Fruit fly (Drosophila melanogaster) whole organism, embryonic: ENCODE data around the gene BORCS5.

ENCODE experiments used
- ATbp ChIP-seq: fragments of 200-800 bp; sonication (Bioruptor generic); optimal IDR thresholded peaks from 2 replicates; lab custom pipeline; 2017; ENCODE audit warnings: missing biosample characterization, mild to moderate bottlenecking, missing genetic modification characterization, missing genetic modification reagents
- Adf1 ChIP-seq: fragments of 200-800 bp; sonication (Bioruptor generic); IDR thresholded peaks from 2 replicates; pipeline ENCODE4 v1.3.6; 2022; ENCODE audit warnings: missing biosample characterization, missing genetic modification characterization
- Bdp1 ChIP-seq: fragments of 200-800 bp; sonication (Bioruptor generic); optimal IDR thresholded peaks from 3 replicates; lab custom pipeline; 2016; ENCODE audit warnings: missing biosample characterization, missing genetic modification characterization
- CG10274 ChIP-seq: fragments of 200-800 bp; sonication (Bioruptor generic); optimal IDR thresholded peaks from 3 replicates; lab custom pipeline; 2017; ENCODE audit warnings: missing biosample characterization, mild to moderate bottlenecking, missing genetic modification characterization
- CG10321 ChIP-seq: fragments of 200-800 bp; sonication (Bioruptor generic); IDR thresholded peaks from 2 replicates; pipeline ENCODE4 v1.3.6; 2022; ENCODE audit warnings: missing biosample characterization, missing genetic modification characterization
- CG10366 ChIP-seq: fragments of 200-800 bp; sonication (Bioruptor generic); IDR thresholded peaks from 2 replicates; pipeline ENCODE4 v1.3.6; 2022; ENCODE audit warnings: missing biosample characterization, missing genetic modification characterization
- CG12071 ChIP-seq: fragments of 200-800 bp; sonication (Bioruptor generic); optimal IDR thresholded peaks from 3 replicates; lab custom pipeline; 2018; ENCODE audit warnings: missing biosample characterization, mild to moderate bottlenecking, missing genetic modification characterization
- CG12391 ChIP-seq: fragments of 200-800 bp; sonication (Bioruptor generic); optimal IDR thresholded peaks from 3 replicates; lab custom pipeline; 2018; ENCODE audit warnings: missing biosample characterization, mild to moderate bottlenecking, missing genetic modification characterization, moderate library complexity
- CG13424 ChIP-seq: fragments of 200-800 bp; sonication (Bioruptor generic); optimal IDR thresholded peaks from 2 replicates; lab custom pipeline; 2019; ENCODE audit warnings: missing biosample characterization, mild to moderate bottlenecking, missing genetic modification characterization, moderate library complexity
- CG16863 ChIP-seq: fragments of 200-800 bp; sonication (Bioruptor generic); optimal IDR thresholded peaks from 3 replicates; lab custom pipeline; 2016; ENCODE audit warnings: missing biosample characterization, missing genetic modification characterization
- CG17385 ChIP-seq: fragments of 200-800 bp; sonication (Bioruptor generic); optimal IDR thresholded peaks from 3 replicates; lab custom pipeline; 2018; ENCODE audit warnings: missing biosample characterization, mild to moderate bottlenecking, missing genetic modification characterization
- CG17829 ChIP-seq: fragments of 200-800 bp; optimal IDR thresholded peaks from 2 replicates; lab custom pipeline; 2019; ENCODE audit warnings: missing biosample characterization, mild to moderate bottlenecking, missing genetic modification characterization, moderate library complexity
- CG17912 ChIP-seq: fragments of 200-800 bp; sonication (Bioruptor generic); optimal IDR thresholded peaks from 2 replicates; lab custom pipeline; 2018; ENCODE audit warnings: missing biosample characterization, mild to moderate bottlenecking, missing genetic modification characterization
- CG30403 ChIP-seq: fragments of 200-800 bp; sonication (Bioruptor generic); optimal IDR thresholded peaks from 3 replicates; lab custom pipeline; 2016; ENCODE audit warnings: missing biosample characterization, missing genetic modification characterization
- CG3838 ChIP-seq: fragments of 200-800 bp; sonication (Bioruptor generic); optimal IDR thresholded peaks from 3 replicates; lab custom pipeline; 2016; ENCODE audit warnings: missing biosample characterization, missing genetic modification characterization
- CG4730 ChIP-seq: fragments of 200-800 bp; sonication (Bioruptor generic); IDR thresholded peaks from 2 replicates; pipeline ENCODE4 v1.3.6; 2022; ENCODE audit warnings: missing biosample characterization, missing genetic modification characterization
- CG6254 ChIP-seq: fragments of 200-800 bp; sonication (Bioruptor generic); optimal IDR thresholded peaks from 3 replicates; lab custom pipeline; 2017; ENCODE audit warnings: mild to moderate bottlenecking, missing biosample characterization, missing genetic modification reagents, missing genetic modification characterization
- CG7839 ChIP-seq: fragments of 200-800 bp; sonication (Bioruptor generic); optimal IDR thresholded peaks from 3 replicates; lab custom pipeline; 2018; ENCODE audit warnings: missing biosample characterization, mild to moderate bottlenecking, missing genetic modification characterization, moderate library complexity
- CG8281 ChIP-seq: fragments of 200-800 bp; sonication (Bioruptor generic); optimal IDR thresholded peaks from 2 replicates; lab custom pipeline; 2018; ENCODE audit warnings: missing biosample characterization, mild to moderate bottlenecking, missing genetic modification characterization, moderate library complexity
- CG8359 ChIP-seq: fragments of 200-800 bp; sonication (Bioruptor generic); optimal IDR thresholded peaks from 2 replicates; lab custom pipeline; 2017; ENCODE audit warnings: missing biosample characterization, mild to moderate bottlenecking, missing genetic modification characterization, borderline replicate concordance
- CG8478 ChIP-seq: fragments of >200 bp; optimal IDR thresholded peaks from 2 replicates; lab custom pipeline; 2018
- CG9437 ChIP-seq: fragments of 200-800 bp; sonication (Bioruptor generic); optimal IDR thresholded peaks from 2 replicates; lab custom pipeline; 2018; ENCODE audit warnings: missing biosample characterization, mild to moderate bottlenecking, missing genetic modification characterization
- Dad ChIP-seq: fragments of 200-800 bp; sonication (Bioruptor generic); optimal IDR thresholded peaks from 3 replicates; lab custom pipeline; 2016; ENCODE audit warnings: missing biosample characterization, missing genetic modification characterization
- E2f2 ChIP-seq: fragments of 200-800 bp; sonication (Bioruptor generic); IDR thresholded peaks from 2 replicates; pipeline ENCODE4 v1.3.6; 2022; ENCODE audit warnings: missing biosample characterization, missing genetic modification characterization
- GATAe ChIP-seq: fragments of 200-800 bp; sonication (Bioruptor generic); conservative IDR thresholded peaks from 2 replicates; pipeline ENCODE4 v1.3.6; 2022; ENCODE audit warnings: missing biosample characterization, missing genetic modification characterization
- Hr3 ChIP-seq: fragments of 200-800 bp; sonication (Bioruptor generic); optimal IDR thresholded peaks from 3 replicates; lab custom pipeline; 2016; ENCODE audit warnings: missing biosample characterization, missing genetic modification characterization
- Hr78 ChIP-seq, 2 experiments: fragments of 200-800 bp in 1 of 2; fragments of >200 bp in 1 of 2; sonication (Bioruptor generic) in 1 of 2; optimal IDR thresholded peaks; 2 replicates each; lab custom pipeline; 2017 to 2019; ENCODE audit warnings: missing biosample characterization in 2 of 2, missing genetic modification characterization in 2 of 2, mild to moderate bottlenecking in 1 of 2, moderate library complexity in 1 of 2
- Rfx ChIP-seq: fragments of 200-800 bp; sonication (Bioruptor generic); IDR thresholded peaks from 2 replicates; pipeline ENCODE4 v1.3.6; 2022; ENCODE audit warnings: missing biosample characterization, missing genetic modification characterization
- Side ChIP-seq: fragments of 200-800 bp; sonication (Bioruptor generic); optimal IDR thresholded peaks from 2 replicates; lab custom pipeline; 2016; ENCODE audit warnings: missing biosample characterization, missing genetic modification characterization
- Sox100B ChIP-seq: fragments of 200-800 bp; sonication (Bioruptor generic); optimal IDR thresholded peaks from 3 replicates; lab custom pipeline; 2018; ENCODE audit warnings: missing biosample characterization, mild to moderate bottlenecking, missing genetic modification characterization
- Ssrp ChIP-seq: fragments of 200-800 bp; sonication (Bioruptor generic); optimal IDR thresholded peaks from 2 replicates; lab custom pipeline; 2018; ENCODE audit warnings: missing biosample characterization, mild to moderate bottlenecking, missing genetic modification characterization, moderate library complexity
- al ChIP-seq: fragments of 200-800 bp; sonication (Bioruptor generic); IDR thresholded peaks from 2 replicates; pipeline ENCODE4 v1.3.6; 2022; ENCODE audit warnings: missing biosample characterization, missing genetic modification characterization
- ato ChIP-seq: fragments of 200-800 bp; sonication (Bioruptor generic); IDR thresholded peaks from 2 replicates; pipeline ENCODE4 v1.3.6; 2022; ENCODE audit warnings: missing biosample characterization, missing genetic modification characterization; ENCODE audit not compliant: partially characterized antibody
- cas ChIP-seq: fragments of 200-800 bp; sonication (Bioruptor generic); IDR thresholded peaks from 2 replicates; pipeline ENCODE4 v1.3.6; 2022; ENCODE audit warnings: missing biosample characterization, missing genetic modification characterization
- corto ChIP-seq: fragments of 200-800 bp; sonication (Bioruptor generic); optimal IDR thresholded peaks from 2 replicates; lab custom pipeline; 2016; ENCODE audit warnings: missing biosample characterization, mild to moderate bottlenecking, missing genetic modification characterization, moderate library complexity
- cwo ChIP-seq: fragments of 200-800 bp; sonication (Bioruptor generic); optimal IDR thresholded peaks from 3 replicates; lab custom pipeline; 2017; ENCODE audit warnings: missing biosample characterization, missing genetic modification characterization, mild to moderate bottlenecking, moderate library complexity, missing genetic modification reagents
- da ChIP-seq: fragments of 200-800 bp; sonication (Bioruptor generic); optimal IDR thresholded peaks from 2 replicates; lab custom pipeline; 2016; ENCODE audit warnings: missing biosample characterization, missing genetic modification characterization
- fd96Cb ChIP-seq: fragments of 200-800 bp; sonication (Bioruptor generic); optimal IDR thresholded peaks from 2 replicates; lab custom pipeline; 2018; ENCODE audit warnings: missing biosample characterization, mild to moderate bottlenecking, missing genetic modification characterization, moderate library complexity
- gem ChIP-seq: fragments of 200-800 bp; sonication (Bioruptor generic); optimal IDR thresholded peaks from 2 replicates; lab custom pipeline; 2019; ENCODE audit warnings: missing biosample characterization, mild to moderate bottlenecking, missing genetic modification characterization, moderate library complexity
- gsb-n ChIP-seq: fragments of 200-800 bp; sonication (Bioruptor generic); optimal IDR thresholded peaks from 3 replicates; lab custom pipeline; 2018; ENCODE audit warnings: missing biosample characterization, mild to moderate bottlenecking, missing genetic modification characterization
- mirr ChIP-seq: fragments of 200-800 bp; sonication (Bioruptor generic); optimal IDR thresholded peaks from 3 replicates; lab custom pipeline; 2018; ENCODE audit warnings: missing biosample characterization, mild to moderate bottlenecking, missing genetic modification characterization
- scrt ChIP-seq: fragments of 200-800 bp; sonication (Bioruptor generic); optimal IDR thresholded peaks from 2 replicates; lab custom pipeline; 2018; ENCODE audit warnings: missing biosample characterization, mild to moderate bottlenecking, missing genetic modification characterization, moderate library complexity
- sisA ChIP-seq: fragments of 200-800 bp; sonication (Bioruptor generic); IDR thresholded peaks from 2 replicates; pipeline ENCODE4 v1.3.6; 2022; ENCODE audit warnings: missing biosample characterization, missing genetic modification characterization
- sqz ChIP-seq: fragments of 200-800 bp; sonication (Bioruptor generic); optimal IDR thresholded peaks from 3 replicates; lab custom pipeline; 2018; ENCODE audit warnings: missing biosample characterization, mild to moderate bottlenecking, missing genetic modification characterization
- stc ChIP-seq: fragments of 200-800 bp; sonication (Bioruptor generic); IDR thresholded peaks from 2 replicates; pipeline ENCODE4 v1.3.6; 2022; ENCODE audit warnings: missing biosample characterization, missing genetic modification characterization
- ttk ChIP-seq: fragments of 200-800 bp; sonication (Bioruptor generic); IDR thresholded peaks from 2 replicates; pipeline ENCODE4 v2.1.2; 2022; ENCODE audit warnings: missing biosample characterization, missing genetic modification characterization
- yki ChIP-seq: fragments of >200 bp; optimal IDR thresholded peaks from 3 replicates; lab custom pipeline; 2018
- zen ChIP-seq: fragments of 200-800 bp; sonication (Bioruptor generic); optimal IDR thresholded peaks from 3 replicates; lab custom pipeline; 2018; ENCODE audit warnings: missing biosample characterization, mild to moderate bottlenecking, missing genetic modification characterization, moderate library complexity
- zfh1 ChIP-seq: fragments of 200-800 bp; sonication (Bioruptor generic); IDR thresholded peaks from 3 replicates; pipeline ENCODE4 v1.3.6; 2022; ENCODE audit warnings: missing biosample characterization, missing genetic modification characterization

The BORCS5 gene

dm6 chrX:11848507-11849264 lies 23.9 kb downstream of the BORCS5 start (continued):
- TF ChIP-seq Adf1 (GFP tag; lab: Robert Waterston, UW), result no peak
- peak; percentile 44 for TF ChIP-seq sqz
- TF ChIP-seq Ssrp (tag; lab: Kevin White, UChicago), result no peak
- peak; percentile 25 for TF ChIP-seq CG17385 (GFP tag; lab: Kevin White, UChicago)
- TF ChIP-seq yki (lab: Kevin White, UChicago), result no peak
- TF ChIP-seq CG13424 (tag; lab: Kevin White, UChicago), result peak; percentile 47
- TF ChIP-seq Bdp1 (GFP tag; lab: Kevin White, UChicago), result no peak
- TF ChIP-seq CG3838 (GFP tag; lab: Kevin White, UChicago), result no peak
- TF ChIP-seq CG10274 (GFP tag; lab: Kevin White, UChicago), result no peak
- TF ChIP-seq gem (tag; lab: Kevin White, UChicago), result peak; percentile 71
- TF ChIP-seq GATAe (GFP tag; lab: Robert Waterston, UW), result no peak
- no peak for TF ChIP-seq CG17912
- TF ChIP-seq CG17829 (tag; lab: Kevin White, UChicago), result peak; percentile 34
- TF ChIP-seq fd96Cb (tag; lab: Kevin White, UChicago), result peak; percentile 52
- TF ChIP-seq zfh1 (GFP tag; lab: Robert Waterston, UW), result no peak
- TF ChIP-seq scrt, result peak; percentile 31
- peak; percentile 4 for TF ChIP-seq CG12071 (GFP tag; lab: Kevin White, UChicago)
- no peak for TF ChIP-seq cas (GFP tag; lab: Robert Waterston, UW)
- TF ChIP-seq CG6254 (GFP tag; lab: Kevin White, UChicago), result no peak
- TF ChIP-seq Hr78 (GFP tag; optimal IDR thresholded peaks at IDR 0.05; lab: Kevin White, UChicago), result no peak
- TF ChIP-seq CG10366 (GFP tag; lab: Robert Waterston, UW), result peak; percentile 61
- 0 out of 2 replicates have a peak, but pooled peaks have one; percentile 36 for TF ChIP-seq Rfx (GFP tag; lab: Robert Waterston, UW)
- peak; percentile 55 for TF ChIP-seq CG7839 (tag; lab: Kevin White, UChicago)
- peak; percentile 6 for TF ChIP-seq Hr3 (GFP tag; lab: Kevin White, UChicago)
- no peak for TF ChIP-seq CG8478 (lab: Kevin White, UChicago)
- no peak for TF ChIP-seq da (GFP tag; lab: Kevin White, UChicago)
- TF ChIP-seq CG10321 (GFP tag; lab: Robert Waterston, UW), result no peak
- TF ChIP-seq cwo (GFP tag; lab: Kevin White, UChicago), result peak; percentile 43
- peak; percentile 45 for TF ChIP-seq ATbp (GFP tag; lab: Kevin White, UChicago)

- TF ChIP-seq corto (no peak), Side (GFP tag; lab: Kevin White, UChicago) (no peak), Dad (GFP tag; lab: Kevin White, UChicago) (no peak), CG4730 (GFP tag; lab: Robert Waterston, UW) (no peak), Sox100B (GFP tag; lab: Kevin White, UChicago) (peak; percentile 58), ato (GFP tag; lab: Robert Waterston, UW) (no peak), CG8281 (tag; lab: Kevin White, UChicago) (no peak), ttk (GFP tag; lab: Robert Waterston, UW) (peak; percentile 58; the same call in 1 of the 2 replicates), sisA (GFP tag; lab: Robert Waterston, UW) (peak; percentile 71), stc (GFP tag; lab: Robert Waterston, UW) (peak; percentile 62; the same call in 1 of the 2 replicates), CG16863 (GFP tag; lab: Kevin White, UChicago) (peak; percentile 29), CG9437 (GFP tag; lab: Kevin White, UChicago) (no peak), mirr (GFP tag; lab: Kevin White, UChicago) (no peak), CG8359 (GFP tag; lab: Kevin White, UChicago) (no peak), gsb-n (no peak), zen (tag; lab: Kevin White, UChicago) (no peak), CG30403 (GFP tag; lab: Kevin White, UChicago) (peak; percentile 61), CG12391 (peak; percentile 12), E2f2 (peak; percentile 37; the same call in 1 of the 2 replicates), al (GFP tag; lab: Robert Waterston, UW) (0 out of 2 replicates have a peak, but pooled peaks have one; percentile 20)
Observed at dm6 chrX:11846049-11846718, 26.4 kb downstream of the BORCS5 start, which contains the start of gene CG15740. CG15740 (minus strand) TSS chrX:11846099.
